Worm (Caenorhabditis elegans): ENCODE data around the gene ZC416.2.

The ZC416.2 gene

ce11 chrIV:3654214-3654613 lies 20.8 kb downstream of the ZC416.2 start (continued):
- TF ChIP-seq pha-4 (GFP tag; IDR thresholded peaks at IDR 0.05): peak; percentile 39; the same call in 1 of the 2 replicates
- no peak for TF ChIP-seq pha-4 (tag; optimal IDR thresholded peaks at IDR 0.05)
- TF ChIP-seq snpc-4 (tag; optimal IDR thresholded peaks at IDR 0.05): no peak
- TF ChIP-seq mdt-29 (GFP tag; IDR thresholded peaks at IDR 0.05): peak; percentile 82
- TF ChIP-seq lin-29 (GFP tag; IDR thresholded peaks at IDR 0.05): no peak
- TF ChIP-seq nhr-48 (tag; optimal IDR thresholded peaks at IDR 0.05): peak; percentile 95
- TF ChIP-seq hlh-30 (tag; optimal IDR thresholded peaks at IDR 0.05; ENCODE audit: insufficient read depth): peak; percentile 89

DNA sequence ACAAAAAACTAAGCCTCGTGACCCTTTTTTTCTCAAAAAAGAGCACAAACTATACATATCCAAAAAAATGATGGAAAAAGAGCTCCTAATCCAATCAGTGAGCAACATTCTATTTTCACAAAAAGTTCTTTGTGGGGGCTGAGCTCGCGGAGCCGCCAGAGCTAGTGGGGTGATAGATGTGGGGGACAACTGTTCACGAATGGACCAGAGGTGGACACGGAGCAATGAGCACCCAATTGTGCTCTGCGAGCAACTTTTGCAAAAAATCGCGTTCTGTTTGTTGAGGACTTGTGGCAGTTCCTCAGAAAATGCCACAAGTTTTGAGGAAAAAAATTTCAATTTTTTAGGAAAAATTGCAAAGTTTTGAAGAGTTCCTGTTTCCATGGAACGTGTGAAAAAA lies 21.4 kb downstream of the ZC416.2 start:
- TF ChIP-seq ZK546.5 (tag; optimal IDR thresholded peaks at IDR 0.05) (no peak), hmg-1.1 (GFP tag; IDR thresholded peaks at IDR 0.05) (no peak), ceh-32 (tag; optimal IDR thresholded peaks at IDR 0.05; ENCODE audit: poor library complexity) (no peak), nhr-48 (tag; optimal IDR thresholded peaks at IDR 0.05) (no peak), dmd-8 (GFP tag; IDR thresholded peaks at IDR 0.05) (no peak), dmd-6 (GFP tag; IDR thresholded peaks at IDR 0.05) (no peak), lin-39 (tag; optimal IDR thresholded peaks at IDR 0.05) (no peak), ces-1 (GFP tag; optimal IDR thresholded peaks at IDR 0.05) (no peak), cey-2 (tag; optimal IDR thresholded peaks at IDR 0.05; ENCODE audit: borderline replicate concordance, insufficient read depth) (no peak), madf-5 (GFP tag; IDR thresholded peaks at IDR 0.05) (no peak)

DNA sequence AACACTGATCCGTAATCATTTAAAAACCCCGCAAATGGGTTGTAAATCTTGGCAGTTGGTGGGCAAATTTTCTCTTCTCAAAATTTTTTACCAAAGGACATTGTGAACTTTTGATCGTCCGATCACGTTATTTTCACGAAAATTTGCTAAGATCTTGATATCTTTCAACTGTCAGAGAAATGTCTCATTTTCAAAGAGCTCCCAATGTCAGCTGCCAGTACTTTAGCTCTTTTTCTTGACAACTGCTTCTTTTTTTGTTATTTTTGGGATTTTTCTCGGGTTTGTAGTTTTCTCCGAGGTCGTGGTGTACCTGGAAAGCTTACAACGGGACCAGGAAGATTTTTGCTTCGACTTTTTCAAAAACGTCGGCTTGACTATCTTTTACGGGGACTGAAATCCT lies 22.5 kb downstream of the ZC416.2 start:
- TF ChIP-seq nhr-11 (tag; optimal IDR thresholded peaks at IDR 0.05): peak; percentile 52
- peak in 1 of 2 experiments; percentile 60 for TF ChIP-seq unc-62 (GFP tag; optimal IDR thresholded peaks at IDR 0.05 in 1 of 2)
- TF ChIP-seq unc-62 (tag; optimal IDR thresholded peaks at IDR 0.05): no peak
- TF ChIP-seq ama-1 (optimal IDR thresholded peaks at IDR 0.05): no peak
- peak; percentile 87 for TF ChIP-seq aha-1 (tag)
- TF ChIP-seq hif-1 (tag; optimal IDR thresholded peaks at IDR 0.05): peak in 1 of 2 experiments; percentile 2
- peak in 1 of 2 experiments; percentile 66 for TF ChIP-seq daf-16 (GFP tag; optimal IDR thresholded peaks at IDR 0.05)
- TF ChIP-seq daf-16 (tag; optimal IDR thresholded peaks at IDR 0.05): no peak
- TF ChIP-seq tag-97 (GFP tag; IDR thresholded peaks at IDR 0.05): no peak

DNA sequence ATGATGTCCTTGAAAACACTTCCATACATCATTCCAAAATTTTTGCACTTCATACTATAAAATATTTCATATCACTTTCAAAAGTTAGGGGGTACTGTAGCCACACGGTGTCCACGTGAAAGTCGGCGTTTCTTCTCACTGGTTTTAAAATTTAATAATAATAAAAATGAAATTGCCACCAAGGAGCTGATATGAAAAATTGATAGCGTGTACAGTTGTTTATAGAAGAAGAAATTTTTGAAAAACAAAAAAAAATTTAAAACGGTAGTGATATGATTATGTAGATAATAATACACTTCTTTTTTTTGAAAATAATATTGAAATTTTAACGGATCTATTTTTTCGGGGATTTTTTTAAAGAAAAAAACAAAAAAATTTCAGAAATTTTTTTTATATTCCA lies 26.5 kb downstream of the ZC416.2 start:
- TF ChIP-seq mes-2 (tag; optimal IDR thresholded peaks at IDR 0.05; ENCODE audit: poor library complexity, severe bottlenecking) (no peak), daf-16 (GFP tag; optimal IDR thresholded peaks at IDR 0.05) (no peak), daf-16 (tag; optimal IDR thresholded peaks at IDR 0.05) (peak; percentile 80), aha-1 (tag) (peak; percentile 72), nhr-25 (tag; optimal IDR thresholded peaks at IDR 0.05; ENCODE audit: borderline replicate concordance, insufficient read depth) (no peak), cey-2 (tag; optimal IDR thresholded peaks at IDR 0.05; ENCODE audit: borderline replicate concordance, insufficient read depth) (no peak)

ce11 chrIV:3661117-3661634 lies 27.8 kb downstream of the ZC416.2 start:
- TF ChIP-seq unc-62 (GFP tag; optimal IDR thresholded peaks at IDR 0.05 in 1 of 2) (peak in 1 of 2 experiments; percentile 70), unc-62 (tag; optimal IDR thresholded peaks at IDR 0.05) (no peak), tra-1 (GFP tag; IDR thresholded peaks at IDR 0.05) (no peak)

ce11 chrIV:3662863-3663262 lies 29.4 kb downstream of the ZC416.2 start:
- TF ChIP-seq madf-5 (GFP tag; IDR thresholded peaks at IDR 0.05) (no peak), saeg-2 (GFP tag; IDR thresholded peaks at IDR 0.05) (no peak), ceh-32 (tag; optimal IDR thresholded peaks at IDR 0.05; ENCODE audit: poor library complexity) (no peak), set-16 (GFP tag; IDR thresholded peaks at IDR 0.05) (peak; percentile 63), nhr-11 (tag; optimal IDR thresholded peaks at IDR 0.05) (no peak), ctbp-1 (GFP tag; IDR thresholded peaks at IDR 0.05) (no peak), ZK337.2 (GFP tag; IDR thresholded peaks at IDR 0.05) (no peak), mdt-29 (GFP tag; IDR thresholded peaks at IDR 0.05) (no peak)

All from whole organism, L4 larva.